Worm (Caenorhabditis elegans): ENCODE results near the gene pik-1.
"Not testable (repeated sequence)": the region's sequence is repeated elsewhere in the genome, so short reads cannot be mapped to it uniquely, and the experiment has no call there.

Gene pik-1

ce11 chrIV:13390770-13391169 is 25.1 kb upstream of the pik-1 start:
- TF ChIP-seq dao-5 (tag; optimal IDR thresholded peaks at IDR 0.05) = no peak
- no peak for TF ChIP-seq W03F9.2 (tag; optimal IDR thresholded peaks at IDR 0.05)
- no peak for TF ChIP-seq him-1 (tag; optimal IDR thresholded peaks at IDR 0.05)

DNA sequence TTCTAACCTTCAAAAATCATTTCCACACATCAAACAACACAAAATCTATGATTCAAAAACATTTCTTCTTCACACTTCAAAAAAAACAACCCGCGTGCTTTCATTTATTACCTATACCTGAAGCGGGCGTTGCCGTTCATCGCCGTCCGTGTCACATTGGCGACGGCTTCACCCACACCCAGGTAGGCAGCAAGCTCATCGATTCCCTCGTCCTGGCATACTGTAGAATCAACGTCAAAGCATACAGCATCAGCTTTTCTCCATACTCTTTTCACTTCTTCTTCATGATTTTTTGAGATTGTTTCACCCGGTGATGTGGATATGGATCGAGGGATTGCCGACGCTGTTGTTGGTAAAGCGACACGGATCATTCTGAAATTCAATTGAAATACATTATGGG is 23.6 kb upstream of the pik-1 start:
- TF ChIP-seq W03F9.2 (tag; optimal IDR thresholded peaks at IDR 0.05) = no peak
- no peak for TF ChIP-seq dao-5 (tag; optimal IDR thresholded peaks at IDR 0.05)
- no peak for TF ChIP-seq him-1 (tag; optimal IDR thresholded peaks at IDR 0.05)

DNA sequence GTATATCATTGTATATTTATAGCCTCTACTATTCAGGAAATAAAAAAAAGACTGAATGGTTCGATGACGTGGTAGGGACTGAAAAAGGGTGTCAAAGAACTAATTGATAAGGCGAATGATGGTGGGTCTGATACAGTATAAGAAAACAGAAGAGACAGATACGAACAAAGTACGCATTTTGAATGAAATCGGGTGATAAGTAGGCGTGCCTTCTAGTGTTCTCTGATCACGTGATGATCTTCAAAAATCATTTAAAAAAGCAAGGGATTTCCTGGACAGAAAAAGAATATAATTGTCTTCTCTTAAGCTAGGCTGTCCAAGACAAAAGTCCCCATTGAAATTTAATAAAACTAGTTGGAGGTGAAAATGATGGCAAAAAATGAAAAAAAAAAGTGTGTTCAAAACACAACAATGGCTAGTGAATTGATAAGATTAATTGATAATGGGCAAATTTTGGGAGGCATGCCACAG is 22.6 kb upstream of the pik-1 start:
- TF ChIP-seq W03F9.2 (tag; optimal IDR thresholded peaks at IDR 0.05) = peak; percentile 21
- no peak for TF ChIP-seq dao-5 (tag; optimal IDR thresholded peaks at IDR 0.05)

- TF ChIP-seq dao-5 (tag; optimal IDR thresholded peaks at IDR 0.05) (no peak), W03F9.2 (tag; optimal IDR thresholded peaks at IDR 0.05) (no peak), him-1 (tag; optimal IDR thresholded peaks at IDR 0.05) (no peak)
Measured at ce11 chrIV:13394686-13395085, 21.2 kb upstream of the pik-1 start.

DNA sequence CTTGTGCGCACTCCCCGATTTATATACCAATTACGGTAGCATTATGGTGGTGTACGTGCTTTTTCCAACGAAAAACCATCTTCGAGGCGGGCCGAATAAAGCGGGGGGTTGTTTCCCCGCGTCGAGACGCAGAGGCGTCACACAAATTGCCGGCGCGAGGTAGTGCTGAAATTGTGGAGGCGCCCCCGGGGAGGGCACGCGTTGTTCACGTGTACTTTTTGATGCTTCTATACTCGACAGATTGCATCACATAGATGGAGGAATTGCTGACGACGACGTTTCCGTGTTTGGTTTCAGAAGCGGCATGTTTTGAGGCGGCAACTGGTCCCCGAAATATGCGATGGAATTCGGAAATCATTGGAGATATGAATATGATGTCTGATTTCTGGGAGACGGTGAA is 20.6 kb upstream of the pik-1 start:
- no peak for TF ChIP-seq W03F9.2 (tag; optimal IDR thresholded peaks at IDR 0.05)
- no peak for TF ChIP-seq dao-5 (tag; optimal IDR thresholded peaks at IDR 0.05)
- TF ChIP-seq him-1 (tag; optimal IDR thresholded peaks at IDR 0.05) = peak; percentile 67

- no peak for TF ChIP-seq him-1 (tag; optimal IDR thresholded peaks at IDR 0.05)
- no peak for TF ChIP-seq dao-5 (tag; optimal IDR thresholded peaks at IDR 0.05)
- TF ChIP-seq W03F9.2 (tag; optimal IDR thresholded peaks at IDR 0.05) = no peak
Measured at ce11 chrIV:13396375-13396774, 19.5 kb upstream of the pik-1 start.

DNA sequence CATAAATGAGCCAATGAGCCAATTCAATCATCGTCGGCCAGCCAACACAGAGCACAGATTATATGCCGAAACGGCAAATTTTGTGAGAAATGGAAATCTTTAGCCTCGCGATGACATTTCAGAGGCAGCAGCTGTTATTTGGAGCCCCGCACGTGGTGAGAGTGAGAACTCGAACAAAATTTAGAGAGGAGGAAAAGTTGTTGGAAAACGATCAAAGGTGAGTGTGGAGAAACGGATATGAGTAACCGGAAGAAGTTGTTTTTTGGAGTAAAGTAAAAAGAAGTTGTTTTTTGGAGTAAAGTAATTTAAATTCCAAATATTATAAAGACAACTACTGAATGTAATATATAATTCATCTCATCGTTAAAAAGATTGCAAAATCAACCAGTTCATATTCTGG is 17.1 kb upstream of the pik-1 start, which contains the start of gene Y62E10A.13:
Gene Y62E10A.13 (minus strand): TSS at position 326 of the 400 bp plus-strand sequence.
- no peak for TF ChIP-seq him-1 (tag; optimal IDR thresholded peaks at IDR 0.05)
- TF ChIP-seq dao-5 (tag; optimal IDR thresholded peaks at IDR 0.05) = no peak
- TF ChIP-seq W03F9.2 (tag; optimal IDR thresholded peaks at IDR 0.05) = no peak

ce11 chrIV:13400456-13401364 is 15.1 kb upstream of the pik-1 start, which contains the start of the genes memi-2 and cyp-31A5:
memi-2 (minus strand) TSS chrIV:13400506.
cyp-31A5 (plus strand) TSS chrIV:13401289.
- TF ChIP-seq dao-5 (tag; optimal IDR thresholded peaks at IDR 0.05) = no peak
- no peak for TF ChIP-seq him-1 (tag; optimal IDR thresholded peaks at IDR 0.05)
- TF ChIP-seq W03F9.2 (tag; optimal IDR thresholded peaks at IDR 0.05) = no peak

DNA sequence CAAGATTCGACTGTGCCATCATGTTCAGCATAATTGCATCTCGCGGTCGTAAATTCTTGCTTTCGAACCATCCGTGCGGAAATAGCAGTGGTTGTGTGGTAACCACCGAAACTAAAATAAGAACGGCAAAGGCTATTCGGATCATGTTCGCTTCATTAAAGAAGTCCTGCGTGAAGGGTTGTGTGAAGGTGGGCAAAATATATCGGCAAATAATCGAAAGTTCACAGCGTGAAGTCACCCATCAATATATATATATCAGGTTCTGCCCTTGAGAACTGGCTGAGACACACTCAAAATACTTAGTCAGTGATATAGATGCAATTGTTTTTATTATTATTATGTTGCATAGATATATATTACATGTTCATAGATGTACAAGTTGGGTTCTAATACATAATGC is 7.8 kb upstream of the pik-1 start, which contains the start of gene Y62E10A.19:
Gene Y62E10A.19 (minus strand): TSS at position 289 of the 400 bp plus-strand sequence.
- TF ChIP-seq W03F9.2 (tag; optimal IDR thresholded peaks at IDR 0.05) (no peak), dao-5 (tag; optimal IDR thresholded peaks at IDR 0.05) (no peak), him-1 (tag; optimal IDR thresholded peaks at IDR 0.05) (no peak)

DNA sequence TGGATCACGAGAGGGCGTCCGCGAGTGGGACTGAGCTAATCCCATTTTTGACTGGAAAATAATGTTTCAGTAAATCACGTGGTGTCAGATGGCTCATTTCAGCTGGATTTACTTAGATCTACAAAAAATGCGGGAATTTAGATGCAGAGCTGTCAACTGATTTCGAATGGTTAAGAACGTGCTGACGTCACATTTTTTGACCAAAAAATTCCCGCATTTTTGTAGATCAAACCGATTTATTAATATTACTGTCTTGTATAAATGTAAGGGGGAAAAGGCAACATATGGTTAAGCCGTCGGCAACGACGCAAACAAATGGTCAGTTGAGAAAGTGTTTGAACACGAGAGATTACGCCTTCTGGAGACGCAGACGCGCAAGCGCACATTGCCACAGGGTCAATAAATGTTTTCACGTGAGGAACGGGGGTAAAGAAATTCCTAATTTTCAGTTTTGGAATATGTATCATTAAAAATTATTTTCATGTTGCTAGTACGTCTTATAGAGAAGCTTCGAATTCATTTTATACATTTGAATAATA is 2.9 kb upstream of the pik-1 start, which contains the start of gene gcl-1:
Gene gcl-1 (minus strand): TSS at position 51 of the 539 bp plus-strand sequence.
- TF ChIP-seq dao-5 (tag; optimal IDR thresholded peaks at IDR 0.05) = no peak
- no peak for TF ChIP-seq W03F9.2 (tag; optimal IDR thresholded peaks at IDR 0.05)
- no peak for TF ChIP-seq him-1 (tag; optimal IDR thresholded peaks at IDR 0.05)

DNA sequence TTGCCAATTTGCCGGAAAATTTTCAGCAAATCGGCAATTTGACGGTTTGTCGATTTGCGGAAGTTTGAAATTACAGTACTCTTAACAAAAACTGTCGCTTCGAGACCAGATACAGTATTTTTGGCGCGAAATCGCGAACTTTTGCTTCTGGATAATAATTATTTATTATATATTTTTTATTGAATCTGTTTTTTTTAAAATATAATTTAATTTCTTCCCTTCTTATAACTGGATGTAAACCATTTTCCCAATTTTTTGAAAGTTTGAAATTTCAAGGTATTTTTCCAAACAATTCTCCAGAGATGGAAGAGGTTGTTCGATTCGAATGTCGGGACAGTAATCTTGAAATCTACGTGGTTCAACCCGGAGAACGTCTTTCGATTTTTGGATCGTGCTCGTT is 6.4 kb downstream of the pik-1 start, which contains the start of gene nol-9:
Gene nol-9 (plus strand): TSS at position 301 of the 400 bp plus-strand sequence.
- TF ChIP-seq dao-5 (tag; optimal IDR thresholded peaks at IDR 0.05) = no peak
- no peak for TF ChIP-seq him-1 (tag; optimal IDR thresholded peaks at IDR 0.05)
- no peak for TF ChIP-seq W03F9.2 (tag; optimal IDR thresholded peaks at IDR 0.05)

- no peak for TF ChIP-seq dao-5 (tag; optimal IDR thresholded peaks at IDR 0.05)
- TF ChIP-seq him-1 (tag; optimal IDR thresholded peaks at IDR 0.05) = no peak
- no peak for TF ChIP-seq W03F9.2 (tag; optimal IDR thresholded peaks at IDR 0.05)
Measured at ce11 chrIV:13429240-13429639, 13.4 kb downstream of the pik-1 start, which contains the start of gene K09B11.4. K09B11.4 (plus strand) TSS chrIV:13429540.

- TF ChIP-seq him-1, W03F9.2, dao-5 (tag; optimal IDR thresholded peaks at IDR 0.05): not testable (repeated sequence)
Measured at ce11 chrIV:13433904-13434303, 18.1 kb downstream of the pik-1 start, which contains the start of gene K09B11.5. K09B11.5 (minus strand) TSS chrIV:13434004.

ce11 chrIV:13445275-13445674 is 29.4 kb downstream of the pik-1 start, which contains the start of gene mam-3:
mam-3 (minus strand) TSS chrIV:13445375.
- TF ChIP-seq W03F9.2 (tag; optimal IDR thresholded peaks at IDR 0.05) (no peak), him-1 (tag; optimal IDR thresholded peaks at IDR 0.05) (no peak), dao-5 (tag; optimal IDR thresholded peaks at IDR 0.05) (no peak)

All from whole organism, L4/young adult.